Fruit fly (Drosophila melanogaster) whole organism, embryonic: ENCODE measurements around the gene CG14234.

ENCODE experiments used
- Atf-2 ChIP-seq: fragments of 200-800 bp; sonication (Bioruptor generic); optimal IDR thresholded peaks from 2 replicates; lab custom pipeline; 2016; ENCODE audit warnings: missing biosample characterization, missing genetic modification characterization
- Atf6 ChIP-seq: fragments of 200-800 bp; sonication (Bioruptor generic); IDR thresholded peaks from 2 replicates; pipeline ENCODE4 v1.3.6; 2022; ENCODE audit warnings: missing biosample characterization, missing genetic modification characterization
- B-H1 ChIP-seq: fragments of 200-800 bp; sonication (Bioruptor generic); IDR thresholded peaks from 3 replicates; pipeline ENCODE4 v1.3.6; 2022; ENCODE audit warnings: missing biosample characterization, missing genetic modification characterization
- CG10979 ChIP-seq: fragments of 200-800 bp; sonication (Bioruptor generic); optimal IDR thresholded peaks from 2 replicates; lab custom pipeline; 2018; ENCODE audit warnings: missing biosample characterization, mild to moderate bottlenecking, missing genetic modification characterization, moderate library complexity
- CG12299 ChIP-seq: fragments of 200-800 bp; sonication (Bioruptor generic); optimal IDR thresholded peaks from 2 replicates; lab custom pipeline; 2018; ENCODE audit warnings: missing biosample characterization, mild to moderate bottlenecking, missing genetic modification characterization
- CG1233 ChIP-seq: fragments of 200-800 bp; sonication (Bioruptor generic); optimal IDR thresholded peaks from 4 replicates; lab custom pipeline; 2018; ENCODE audit warnings: missing biosample characterization, mild to moderate bottlenecking, missing genetic modification characterization
- CG13123 ChIP-seq: fragments of 200-800 bp; sonication (Bioruptor generic); optimal IDR thresholded peaks from 2 replicates; lab custom pipeline; 2016; ENCODE audit warnings: missing biosample characterization, missing genetic modification characterization
- CG13296 ChIP-seq: fragments of 200-800 bp; sonication (Bioruptor generic); optimal IDR thresholded peaks from 3 replicates; lab custom pipeline; 2018; ENCODE audit warnings: missing biosample characterization, mild to moderate bottlenecking, missing genetic modification characterization
- CG13424 ChIP-seq: fragments of 200-800 bp; sonication (Bioruptor generic); optimal IDR thresholded peaks from 2 replicates; lab custom pipeline; 2019; ENCODE audit warnings: missing biosample characterization, mild to moderate bottlenecking, missing genetic modification characterization, moderate library complexity
- CG1603 ChIP-seq: fragments of 200-800 bp; sonication (Bioruptor generic); optimal IDR thresholded peaks from 2 replicates; lab custom pipeline; 2019; ENCODE audit warnings: missing biosample characterization, mild to moderate bottlenecking, missing genetic modification characterization, moderate library complexity
- CG18764 ChIP-seq: fragments of 200-800 bp; sonication (Bioruptor generic); optimal IDR thresholded peaks from 3 replicates; lab custom pipeline; 2016; ENCODE audit warnings: missing biosample characterization, missing genetic modification characterization
- CG2875 ChIP-seq: fragments of 200-800 bp; sonication (Bioruptor generic); optimal IDR thresholded peaks from 2 replicates; lab custom pipeline; 2017; ENCODE audit warnings: missing biosample characterization, mild to moderate bottlenecking, missing genetic modification characterization, missing genetic modification reagents
- CG3281 ChIP-seq: fragments of 200-800 bp; sonication (Bioruptor generic); optimal IDR thresholded peaks from 3 replicates; lab custom pipeline; 2017; ENCODE audit warnings: missing biosample characterization, mild to moderate bottlenecking, missing genetic modification characterization
- CG4854 ChIP-seq: fragments of 200-800 bp; sonication (Bioruptor generic); optimal IDR thresholded peaks from 2 replicates; lab custom pipeline; 2016; ENCODE audit warnings: missing biosample characterization, missing genetic modification characterization, inconsistent platforms
- CG7928 ChIP-seq: fragments of 200-800 bp; sonication (Bioruptor generic); optimal IDR thresholded peaks from 2 replicates; lab custom pipeline; 2017; ENCODE audit warnings: missing biosample characterization, mild to moderate bottlenecking, missing genetic modification characterization
- CG9817 ChIP-seq: fragments of 200-800 bp; sonication (Bioruptor generic); optimal IDR thresholded peaks from 2 replicates; lab custom pipeline; 2018; ENCODE audit warnings: missing biosample characterization, mild to moderate bottlenecking, missing genetic modification characterization, moderate library complexity
- Camta ChIP-seq: fragments of 200-800 bp; sonication (Bioruptor generic); optimal IDR thresholded peaks from 2 replicates; lab custom pipeline; 2016; ENCODE audit warnings: missing biosample characterization, missing genetic modification characterization
- CrebB ChIP-seq: fragments of 200-800 bp; sonication (Bioruptor generic); optimal IDR thresholded peaks from 3 replicates; lab custom pipeline; 2018; ENCODE audit warnings: missing biosample characterization, mild to moderate bottlenecking, missing genetic modification characterization
- D19B ChIP-seq: fragments of 200-800 bp; sonication (Bioruptor generic); optimal IDR thresholded peaks from 2 replicates; lab custom pipeline; 2017; ENCODE audit warnings: missing biosample characterization, mild to moderate bottlenecking, missing genetic modification characterization
- Dref ChIP-seq: fragments of 200-800 bp; sonication (Bioruptor generic); IDR thresholded peaks from 2 replicates; pipeline ENCODE4 v1.3.6; 2022; ENCODE audit warnings: missing biosample characterization, missing genetic modification characterization
- Fer1 ChIP-seq: fragments of 200-800 bp; sonication (Bioruptor generic); optimal IDR thresholded peaks from 2 replicates; lab custom pipeline; 2017; ENCODE audit warnings: missing biosample characterization, mild to moderate bottlenecking, missing genetic modification characterization
- Gug ChIP-seq: fragments of 200-800 bp; sonication (Bioruptor generic); IDR thresholded peaks from 4 replicates; pipeline ENCODE4 v1.3.6; 2022; ENCODE audit warnings: missing biosample characterization, missing genetic modification characterization
- Hr3 ChIP-seq: fragments of 200-800 bp; sonication (Bioruptor generic); optimal IDR thresholded peaks from 3 replicates; lab custom pipeline; 2016; ENCODE audit warnings: missing biosample characterization, missing genetic modification characterization
- Hr78 ChIP-seq, 2 experiments: fragments of 200-800 bp in 1 of 2; fragments of >200 bp in 1 of 2; sonication (Bioruptor generic) in 1 of 2; optimal IDR thresholded peaks; 2 replicates each; lab custom pipeline; 2017 to 2019; ENCODE audit warnings: missing biosample characterization in 2 of 2, missing genetic modification characterization in 2 of 2, mild to moderate bottlenecking in 1 of 2, moderate library complexity in 1 of 2
- MBD-R2 ChIP-seq: fragments of 200-800 bp; sonication (Bioruptor generic); IDR thresholded peaks from 2 replicates; pipeline ENCODE4 v1.3.6; 2022; ENCODE audit warnings: missing biosample characterization, missing genetic modification characterization
- Mes4 ChIP-seq: fragments of 200-800 bp; sonication (Bioruptor generic); optimal IDR thresholded peaks from 2 replicates; lab custom pipeline; 2016; ENCODE audit warnings: missing biosample characterization, missing genetic modification characterization
- NC2β ChIP-seq: fragments of 200-800 bp; sonication (Bioruptor generic); optimal IDR thresholded peaks from 2 replicates; lab custom pipeline; 2016; ENCODE audit warnings: missing biosample characterization, missing genetic modification characterization
- Nf-YC ChIP-seq: fragments of 200-800 bp; optimal IDR thresholded peaks from 3 replicates; lab custom pipeline; 2019; ENCODE audit warnings: missing biosample characterization, mild to moderate bottlenecking, missing genetic modification characterization, moderate library complexity
- ash1 ChIP-seq: fragments of 200-800 bp; sonication (Bioruptor generic); optimal IDR thresholded peaks from 2 replicates; lab custom pipeline; 2018; ENCODE audit warnings: missing biosample characterization, mild to moderate bottlenecking, missing genetic modification characterization
- crp ChIP-seq, 2 experiments: fragments of 200-800 bp; sonication (Bioruptor generic); optimal IDR thresholded peaks; 2 replicates in 1 of 2; 3 replicates in 1 of 2; lab custom pipeline; 2017; ENCODE audit warnings: missing biosample characterization in 2 of 2, missing genetic modification characterization in 2 of 2, mild to moderate bottlenecking in 1 of 2, moderate library complexity in 1 of 2
- dan ChIP-seq: fragments of 200-800 bp; sonication (Bioruptor generic); IDR thresholded peaks from 2 replicates; pipeline ENCODE4 v1.3.6; 2022; ENCODE audit warnings: missing biosample characterization, missing genetic modification characterization
- emc ChIP-seq: fragments of 200-800 bp; sonication (Bioruptor generic); optimal IDR thresholded peaks from 2 replicates; lab custom pipeline; 2016; ENCODE audit warnings: missing biosample characterization, missing genetic modification characterization
- esg ChIP-seq: fragments of 200-800 bp; sonication (Bioruptor generic); conservative IDR thresholded peaks from 2 replicates; pipeline ENCODE4 v1.3.6; 2022; ENCODE audit warnings: missing biosample characterization, missing genetic modification characterization
- fd64A ChIP-seq: fragments of 200-800 bp; sonication (Bioruptor generic); optimal IDR thresholded peaks from 3 replicates; lab custom pipeline; 2018; ENCODE audit warnings: missing biosample characterization, mild to moderate bottlenecking, missing genetic modification characterization
- gro ChIP-seq: fragments of 200-800 bp; sonication (Bioruptor generic); optimal IDR thresholded peaks from 2 replicates; lab custom pipeline; 2016; ENCODE audit warnings: missing biosample characterization, missing genetic modification characterization
- gt ChIP-seq: fragments of 200-800 bp; sonication (Bioruptor generic); IDR thresholded peaks from 2 replicates; pipeline ENCODE4 v1.3.6; 2022; ENCODE audit warnings: missing biosample characterization, missing genetic modification characterization
- hbn ChIP-seq: fragments of 200-800 bp; sonication (Bioruptor generic); IDR thresholded peaks from 2 replicates; pipeline ENCODE4 v1.3.6; 2022; ENCODE audit warnings: missing biosample characterization, missing genetic modification characterization; ENCODE audit not compliant: partially characterized antibody
- jing ChIP-seq: fragments of 200-800 bp; sonication (Bioruptor generic); optimal IDR thresholded peaks from 2 replicates; lab custom pipeline; 2018; ENCODE audit warnings: missing biosample characterization, mild to moderate bottlenecking, missing genetic modification characterization
- jumu ChIP-seq: fragments of 200-800 bp; sonication (Bioruptor generic); optimal IDR thresholded peaks from 3 replicates; lab custom pipeline; 2016; ENCODE audit warnings: missing biosample characterization, missing genetic modification characterization
- kay ChIP-seq: fragments of 200-800 bp; sonication (Bioruptor generic); optimal IDR thresholded peaks from 2 replicates; lab custom pipeline; 2016; ENCODE audit warnings: missing biosample characterization, missing genetic modification characterization
- nom ChIP-seq: fragments of 200-800 bp; sonication (Bioruptor generic); optimal IDR thresholded peaks from 2 replicates; lab custom pipeline; 2017; ENCODE audit warnings: missing biosample characterization, missing genetic modification characterization, mild to moderate bottlenecking, moderate library complexity, missing genetic modification reagents
- oc ChIP-seq: fragments of 200-800 bp; sonication (Bioruptor generic); optimal IDR thresholded peaks from 2 replicates; lab custom pipeline; 2018; ENCODE audit warnings: missing biosample characterization, mild to moderate bottlenecking, missing genetic modification characterization, moderate library complexity
- sc ChIP-seq, 3 experiments: fragments of >200 bp in 2 of 3; fragments of 200-800 bp in 1 of 3; sonication (Bioruptor generic) in 1 of 3; optimal IDR thresholded peaks; 2 replicates in 2 of 3; 3 replicates in 1 of 3; lab custom pipeline; 2017; ENCODE audit warnings: mild to moderate bottlenecking in 1 of 3, missing biosample characterization in 1 of 3, missing genetic modification characterization in 1 of 3, missing genetic modification reagents in 1 of 3
- scrt ChIP-seq: fragments of 200-800 bp; sonication (Bioruptor generic); optimal IDR thresholded peaks from 2 replicates; lab custom pipeline; 2018; ENCODE audit warnings: missing biosample characterization, mild to moderate bottlenecking, missing genetic modification characterization, moderate library complexity
- ssp ChIP-seq: fragments of 200-800 bp; sonication (Bioruptor generic); IDR thresholded peaks from 2 replicates; pipeline ENCODE4 v1.3.6; 2022; ENCODE audit warnings: missing biosample characterization, missing genetic modification characterization
- stc ChIP-seq: fragments of 200-800 bp; sonication (Bioruptor generic); IDR thresholded peaks from 2 replicates; pipeline ENCODE4 v1.3.6; 2022; ENCODE audit warnings: missing biosample characterization, missing genetic modification characterization
- tll ChIP-seq, 2 experiments: fragments of 200-800 bp in 1 of 2; fragments of >200 bp in 1 of 2; sonication (Bioruptor generic) in 1 of 2; optimal IDR thresholded peaks; 2 replicates each; lab custom pipeline; 2017 to 2019; ENCODE audit warnings: missing biosample characterization in 2 of 2, missing genetic modification characterization in 2 of 2, mild to moderate bottlenecking in 1 of 2, moderate library complexity in 1 of 2
- tna ChIP-seq: fragments of 200-800 bp; sonication (Bioruptor generic); IDR thresholded peaks from 2 replicates; pipeline ENCODE4 v1.3.6; 2022; ENCODE audit warnings: missing biosample characterization, missing genetic modification characterization; ENCODE audit not compliant: partially characterized antibody
- unpg ChIP-seq: fragments of 200-800 bp; sonication (Bioruptor generic); optimal IDR thresholded peaks from 3 replicates; lab custom pipeline; 2018; ENCODE audit warnings: missing biosample characterization, mild to moderate bottlenecking, missing genetic modification characterization, moderate library complexity
- wek ChIP-seq: fragments of 200-800 bp; sonication (Bioruptor generic); optimal IDR thresholded peaks from 3 replicates; lab custom pipeline; 2018; ENCODE audit warnings: missing biosample characterization, mild to moderate bottlenecking, missing genetic modification characterization, moderate library complexity
- z ChIP-seq: fragments of 200-800 bp; sonication (Bioruptor generic); IDR thresholded peaks from 3 replicates; pipeline ENCODE4 v1.3.6; 2022; ENCODE audit warnings: missing biosample characterization, missing genetic modification characterization

Gene CG14234

DNA sequence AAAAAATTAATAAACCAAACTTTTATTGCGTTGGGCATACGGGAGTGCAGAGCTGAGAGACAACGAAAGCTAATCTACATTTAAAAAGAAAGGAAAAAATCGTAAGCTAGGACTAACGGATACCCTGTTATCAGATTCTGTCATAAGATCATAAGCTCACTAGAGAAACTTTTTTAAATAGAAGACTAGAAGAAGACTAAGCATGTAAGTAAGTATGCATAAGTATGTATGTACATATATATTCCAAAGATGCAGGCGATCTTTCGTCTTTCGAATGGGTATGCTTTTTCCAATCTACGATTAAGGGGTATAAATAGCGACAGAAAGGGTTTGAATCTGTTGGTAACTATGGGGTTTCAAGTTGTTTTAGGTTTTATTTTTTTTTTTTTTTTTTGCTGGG, 49.5 kb downstream of the CG14234 start (continued):
- TF ChIP-seq CG18764 (GFP tag; lab: Kevin White, UChicago) (no peak), CG10979 (peak; percentile 45), B-H1 (no peak), Camta (GFP tag; lab: Kevin White, UChicago) (no peak), ssp (GFP tag; lab: Robert Waterston, UW) (no peak), crp (GFP tag; optimal IDR thresholded peaks at IDR 0.05; lab: Kevin White, UChicago) (no peak), tna (no peak), hbn (no peak), Gug (GFP tag; lab: Robert Waterston, UW) (no peak), oc (no peak), fd64A (GFP tag; lab: Kevin White, UChicago) (no peak), tll (GFP tag; optimal IDR thresholded peaks at IDR 0.05; lab: Kevin White, UChicago) (no peak), CG3281 (GFP tag; lab: Kevin White, UChicago) (no peak), ash1 (no peak), CrebB (tag; lab: Kevin White, UChicago) (no peak), scrt (no peak), stc (GFP tag; lab: Robert Waterston, UW) (no peak), gt (GFP tag; lab: Robert Waterston, UW) (no peak), MBD-R2 (GFP tag; lab: Robert Waterston, UW) (no peak), emc (GFP tag; lab: Kevin White, UChicago) (no peak), kay (GFP tag; lab: Kevin White, UChicago) (no peak), esg (GFP tag; lab: Robert Waterston, UW) (peak; percentile 25; the same call in 1 of the 2 replicates), Hr78 (GFP tag; optimal IDR thresholded peaks at IDR 0.05; lab: Kevin White, UChicago) (no peak), CG13424 (no peak), nom (GFP tag; lab: Kevin White, UChicago) (no peak), gro (GFP tag; lab: Kevin White, UChicago) (no peak), wek (no peak), jing (GFP tag; lab: Kevin White, UChicago) (no peak), CG12299 (no peak), Hr3 (GFP tag; lab: Kevin White, UChicago) (peak; percentile 19), CG9817 (no peak), CG7928 (GFP tag; lab: Kevin White, UChicago) (no peak), CG1233 (GFP tag; lab: Kevin White, UChicago) (no peak), Mes4 (GFP tag; lab: Kevin White, UChicago) (no peak), CG1603 (tag; lab: Kevin White, UChicago) (peak; percentile 39), Atf6 (no peak), dan (GFP tag; lab: Robert Waterston, UW) (no peak), z (no peak), D19B (GFP tag; lab: Kevin White, UChicago) (peak; percentile 72), Nf-YC (tag; lab: Kevin White, UChicago) (no peak), Fer1 (GFP tag; lab: Kevin White, UChicago) (no peak), CG13123 (no peak), CG4854 (no peak), Dref (GFP tag; lab: Robert Waterston, UW) (no peak), Atf-2 (GFP tag; lab: Kevin White, UChicago) (no peak), NC2β (no peak), CG2875 (no peak), jumu (GFP tag; lab: Kevin White, UChicago) (peak; percentile 7), sc (optimal IDR thresholded peaks at IDR 0.05; lab: Kevin White, UChicago) (no peak), sc (GFP tag; optimal IDR thresholded peaks at IDR 0.05; lab: Kevin White, UChicago) (peak; percentile 11), unpg (GFP tag; lab: Kevin White, UChicago) (peak; percentile 35), CG13296 (GFP tag; lab: Kevin White, UChicago) (no peak)
